Fruit fly (Drosophila melanogaster): ENCODE results near the gene CG17928.

CG17928 gene

dm6 chr2L:16793970-16794369 lies 2.6 kb downstream of the CG17928 start, which contains the start of gene Ugt37C2:
Gene Ugt37C2 (plus strand): TSS chr2L:16794211.
- TF ChIP-seq Gug (GFP tag; IDR thresholded peaks at IDR 0.05) (no peak), fd59A (GFP tag; optimal IDR thresholded peaks at IDR 0.05) (no peak), CG1621 (tag; optimal IDR thresholded peaks at IDR 0.05) (no peak), OdsH (GFP tag; optimal IDR thresholded peaks at IDR 0.05) (no peak), CG8319 (GFP tag; optimal IDR thresholded peaks at IDR 0.05) (no peak), Blimp-1 (GFP tag; optimal IDR thresholded peaks at IDR 0.05) (no peak), CG31627 (GFP tag; optimal IDR thresholded peaks at IDR 0.05) (no peak), CG10669 (GFP tag; optimal IDR thresholded peaks at IDR 0.05) (no peak), CG11902 (GFP tag; optimal IDR thresholded peaks at IDR 0.05) (no peak), dsx (GFP tag; optimal IDR thresholded peaks at IDR 0.05; ENCODE audit: poor library complexity, severe bottlenecking) (no peak), spab (GFP tag; optimal IDR thresholded peaks at IDR 0.05) (no peak), CG6854 (GFP tag; optimal IDR thresholded peaks at IDR 0.05) (no peak), Smox (GFP tag; optimal IDR thresholded peaks at IDR 0.05) (no peak), CG3032 (tag; optimal IDR thresholded peaks at IDR 0.05) (no peak), CG6163 (GFP tag; IDR thresholded peaks at IDR 0.05) (no peak), salr (GFP tag; optimal IDR thresholded peaks at IDR 0.05) (no peak)

dm6 chr2L:16796104-16796645 lies 4.8 kb downstream of the CG17928 start, which contains the start of gene Ugt37E1:
Gene Ugt37E1 (plus strand): TSS chr2L:16796595.
- no peak for TF ChIP-seq CG3919 (GFP tag; optimal IDR thresholded peaks at IDR 0.05)
- no peak for TF ChIP-seq svp (GFP tag)
- no peak for TF ChIP-seq CG34406 (GFP tag; optimal IDR thresholded peaks at IDR 0.05)
- TF ChIP-seq CG10669 (GFP tag; optimal IDR thresholded peaks at IDR 0.05) = no peak
- TF ChIP-seq CG11762 (GFP tag; optimal IDR thresholded peaks at IDR 0.05; ENCODE audit: insufficient read depth) = no peak
- no peak for TF ChIP-seq CG7368 (GFP tag; optimal IDR thresholded peaks at IDR 0.05)
- TF ChIP-seq CG9139 (GFP tag; optimal IDR thresholded peaks at IDR 0.05) = no peak
- no peak for TF ChIP-seq CG8119 (GFP tag; IDR thresholded peaks at IDR 0.05)
- no peak for TF ChIP-seq esn (GFP tag; optimal IDR thresholded peaks at IDR 0.05)
- no peak for TF ChIP-seq CG11902 (GFP tag; optimal IDR thresholded peaks at IDR 0.05)
- TF ChIP-seq CG6792 (GFP tag; optimal IDR thresholded peaks at IDR 0.05) = no peak
- TF ChIP-seq Gug (GFP tag; IDR thresholded peaks at IDR 0.05) = no peak
- TF ChIP-seq CG10631 (GFP tag; optimal IDR thresholded peaks at IDR 0.05) = no peak
- no peak for TF ChIP-seq Ets21C (GFP tag; optimal IDR thresholded peaks at IDR 0.05)
- no peak for TF ChIP-seq CG15336 (GFP tag; IDR thresholded peaks at IDR 0.05)

- TF ChIP-seq salr (GFP tag; optimal IDR thresholded peaks at IDR 0.05) (peak in 1 of 2 experiments; percentile 2), Eip78C (GFP tag) (peak; percentile 60), dac (GFP tag; optimal IDR thresholded peaks at IDR 0.05) (no peak)
Measured at dm6 chr2L:16798705-16799104, 7.3 kb downstream of the CG17928 start, which contains the start of gene Ugt37D1. Gene Ugt37D1 (plus strand): TSS chr2L:16799025.

dm6 chr2L:16799496-16799895 lies 8.1 kb downstream of the CG17928 start:
- TF ChIP-seq svp (GFP tag) = peak; percentile 48
- TF ChIP-seq CG10669 (GFP tag; optimal IDR thresholded peaks at IDR 0.05) = no peak
- peak; percentile 59 for TF ChIP-seq vri (GFP tag; optimal IDR thresholded peaks at IDR 0.05)

DNA sequence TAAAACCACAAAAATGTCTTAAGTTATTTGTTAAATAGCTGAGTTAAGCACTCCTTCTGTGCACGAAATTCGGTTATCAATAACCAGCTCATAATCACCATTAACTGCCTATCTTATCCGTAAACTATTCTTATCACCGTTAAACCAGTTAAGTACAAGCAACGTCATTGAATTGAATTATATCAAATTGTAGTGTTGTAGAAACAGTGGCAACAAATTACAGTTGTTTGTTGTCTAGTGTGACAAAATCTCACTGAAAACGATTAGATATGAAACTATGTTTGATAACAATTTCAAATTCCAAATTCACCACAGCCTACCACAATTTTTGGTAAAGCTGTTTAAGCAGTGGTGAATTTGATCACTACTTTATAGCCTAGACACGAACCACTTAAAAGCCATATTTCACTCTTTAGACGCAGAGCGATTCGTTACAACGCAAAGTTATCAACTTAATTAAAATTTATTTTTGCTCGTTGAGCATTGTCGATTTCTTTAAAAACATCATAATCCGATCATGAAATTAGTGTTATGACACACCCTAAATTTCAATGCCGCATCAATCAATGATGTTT lies 10.3 kb downstream of the CG17928 start:
- TF ChIP-seq Hr4 (GFP tag; optimal IDR thresholded peaks at IDR 0.05) (no peak), Hr38 (GFP tag; optimal IDR thresholded peaks at IDR 0.05) (no peak), CG1621 (tag; optimal IDR thresholded peaks at IDR 0.05) (no peak)
